Worm (Caenorhabditis elegans) whole organism, late embryonic: Measurements from ENCODE around the gene Y26G10.6.

ENCODE experiments used
- ama-1 ChIP-seq: fragments of 150-350 bp; optimal IDR thresholded peaks from 2 replicates; lab custom pipeline; 2014
- ceh-9 ChIP-seq: sonication (generic microtip); optimal IDR thresholded peaks from 2 replicates; lab custom pipeline; 2016; ENCODE audit warnings: mild to moderate bottlenecking, missing genetic modification characterization, inconsistent platforms, missing compliant biosample characterization
- elt-2 ChIP-seq: sonication (generic microtip); optimal IDR thresholded peaks from 2 replicates; lab custom pipeline; 2016; ENCODE audit warnings: missing genetic modification reagents, missing genetic modification characterization, missing compliant biosample characterization
- ets-4 ChIP-seq: sonication (generic microtip); optimal IDR thresholded peaks from 2 replicates; lab custom pipeline; 2016; ENCODE audit warnings: missing genetic modification characterization, missing compliant biosample characterization
- hlh-13 ChIP-seq: fragments of 200-800 bp; sonication (Bioruptor generic); optimal IDR thresholded peaks from 2 replicates; lab custom pipeline; 2018; ENCODE audit warnings: mild to moderate bottlenecking, missing genetic modification characterization, missing compliant biosample characterization
- lim-6 ChIP-seq: sonication (generic microtip); optimal IDR thresholded peaks from 2 replicates; lab custom pipeline; 2016; ENCODE audit warnings: missing genetic modification characterization, missing compliant biosample characterization
- nhr-11 ChIP-seq: fragments of 150-350 bp; optimal IDR thresholded peaks from 2 replicates; lab custom pipeline; 2014; ENCODE audit warnings: missing biosample characterization, missing genetic modification characterization
- pqm-1 ChIP-seq: sonication (generic microtip); optimal IDR thresholded peaks from 2 replicates; lab custom pipeline; 2016; ENCODE audit warnings: missing genetic modification characterization, missing compliant biosample characterization

- TF ChIP-seq ceh-9 (tag; lab: Kevin White, UChicago) (no peak), hlh-13 (no peak), pqm-1 (tag; lab: Kevin White, UChicago) (no peak), nhr-11 (tag; lab: Kevin White, UChicago) (no peak), lim-6 (tag; lab: Kevin White, UChicago) (no peak), elt-2 (no peak), ama-1 (lab: Kevin White, UChicago) (no peak), ets-4 (no peak)
Observed at ce11 chrV:17664367-17664766, 35.4 kb upstream of the Y26G10.6 start.
